Fruit fly (Drosophila melanogaster) whole organism, prepupa: ENCODE data around the gene CG6055.
A peak's percentile ranks its signal among the peaks of the same experiment; 100 is the strongest.

Source experiments
- Blimp-1 ChIP-seq: fragments of 200-800 bp; sonication (Bioruptor generic); optimal IDR thresholded peaks from 3 replicates; lab custom pipeline; 2017; ENCODE audit warnings: missing biosample characterization, missing genetic modification characterization, mild to moderate bottlenecking, moderate library complexity, missing genetic modification reagents
- CG10669 ChIP-seq: fragments of 200-800 bp; sonication (Bioruptor generic); optimal IDR thresholded peaks from 3 replicates; lab custom pipeline; 2018; ENCODE audit warnings: missing biosample characterization, mild to moderate bottlenecking, missing genetic modification characterization, moderate library complexity
- CG11294 ChIP-seq: fragments of 200-800 bp; sonication (Bioruptor generic); IDR thresholded peaks from 2 replicates; pipeline ENCODE4 v1.3.6; 2022; ENCODE audit warnings: missing biosample characterization, missing genetic modification characterization
- CG15336 ChIP-seq: fragments of 200-800 bp; sonication (Bioruptor generic); IDR thresholded peaks from 2 replicates; pipeline ENCODE4 v1.3.6; 2022; ENCODE audit warnings: missing biosample characterization, missing genetic modification characterization
- CG16779 ChIP-seq: fragments of 200-800 bp; sonication (Bioruptor generic); optimal IDR thresholded peaks from 3 replicates; lab custom pipeline; 2017; ENCODE audit warnings: missing biosample characterization, mild to moderate bottlenecking, missing genetic modification characterization
- CG31627 ChIP-seq: fragments of 200-800 bp; sonication (Bioruptor generic); optimal IDR thresholded peaks from 3 replicates; lab custom pipeline; 2016; ENCODE audit warnings: missing biosample characterization, missing genetic modification characterization
- CG32006 ChIP-seq: fragments of 200-800 bp; sonication (Bioruptor generic); optimal IDR thresholded peaks from 3 replicates; lab custom pipeline; 2017; ENCODE audit warnings: missing biosample characterization, mild to moderate bottlenecking, missing genetic modification characterization
- CG34406 ChIP-seq: fragments of 200-800 bp; sonication (Bioruptor generic); optimal IDR thresholded peaks from 3 replicates; lab custom pipeline; 2016; ENCODE audit warnings: missing biosample characterization, missing genetic modification characterization
- CG6163 ChIP-seq: fragments of 200-800 bp; sonication (Bioruptor generic); IDR thresholded peaks from 3 replicates; pipeline ENCODE4 v1.3.6; 2022; ENCODE audit warnings: missing biosample characterization, missing genetic modification characterization
- CG6276 ChIP-seq: fragments of 200-800 bp; sonication (Bioruptor generic); optimal IDR thresholded peaks from 2 replicates; lab custom pipeline; 2017; ENCODE audit warnings: missing biosample characterization, mild to moderate bottlenecking, missing genetic modification characterization
- CG6792 ChIP-seq: fragments of 200-800 bp; sonication (Bioruptor generic); optimal IDR thresholded peaks from 3 replicates; lab custom pipeline; 2016; ENCODE audit warnings: missing biosample characterization, missing genetic modification characterization
- CG6808 ChIP-seq: fragments of 200-800 bp; sonication (Bioruptor generic); optimal IDR thresholded peaks from 3 replicates; lab custom pipeline; 2017; ENCODE audit warnings: missing biosample characterization, missing genetic modification characterization, mild to moderate bottlenecking, moderate library complexity, missing genetic modification reagents
- CG7368 ChIP-seq: fragments of 200-800 bp; sonication (Bioruptor generic); optimal IDR thresholded peaks from 3 replicates; lab custom pipeline; 2016; ENCODE audit warnings: missing biosample characterization, missing genetic modification characterization
- CG8632 ChIP-seq: fragments of 200-800 bp; sonication (Bioruptor generic); optimal IDR thresholded peaks from 3 replicates; lab custom pipeline; 2016; ENCODE audit warnings: missing biosample characterization, missing genetic modification characterization
- CG9139 ChIP-seq: fragments of 200-800 bp; sonication (Bioruptor generic); optimal IDR thresholded peaks from 3 replicates; lab custom pipeline; 2017; ENCODE audit warnings: missing biosample characterization, mild to moderate bottlenecking, missing genetic modification characterization
- Eip75B ChIP-seq: fragments of 200-800 bp; sonication (Bioruptor generic); optimal IDR thresholded peaks from 3 replicates; lab custom pipeline; 2016; ENCODE audit warnings: missing biosample characterization, missing genetic modification characterization
- Eip78C ChIP-seq: fragments of 200-800 bp; sonication (Bioruptor generic); peaks from one replicate; lab custom pipeline; 2016; ENCODE audit warnings: missing biosample characterization, missing genetic modification characterization
- Ets96B ChIP-seq: fragments of 200-800 bp; optimal IDR thresholded peaks from 2 replicates; lab custom pipeline; 2019; ENCODE audit warnings: missing biosample characterization, mild to moderate bottlenecking, missing genetic modification characterization, moderate library complexity
- Gug ChIP-seq: fragments of 200-800 bp; sonication (Bioruptor generic); IDR thresholded peaks from 2 replicates; pipeline ENCODE4 v1.3.6; 2022; ENCODE audit warnings: missing biosample characterization, missing genetic modification characterization
- Hr4 ChIP-seq: fragments of 200-800 bp; sonication (Bioruptor generic); optimal IDR thresholded peaks from 3 replicates; lab custom pipeline; 2016; ENCODE audit warnings: missing biosample characterization, missing genetic modification characterization
- Lpt ChIP-seq: fragments of 200-800 bp; sonication (Bioruptor generic); optimal IDR thresholded peaks from 3 replicates; lab custom pipeline; 2016; ENCODE audit warnings: missing biosample characterization, missing genetic modification characterization
- Met ChIP-seq: fragments of 200-800 bp; sonication (Bioruptor generic); optimal IDR thresholded peaks from 3 replicates; lab custom pipeline; 2016; ENCODE audit warnings: missing biosample characterization, missing genetic modification characterization
- OdsH ChIP-seq: fragments of 200-800 bp; sonication (Bioruptor generic); optimal IDR thresholded peaks from 3 replicates; lab custom pipeline; 2016; ENCODE audit warnings: missing biosample characterization, missing genetic modification characterization
- Smox ChIP-seq: fragments of 200-800 bp; sonication (Bioruptor generic); optimal IDR thresholded peaks from 3 replicates; lab custom pipeline; 2016; ENCODE audit warnings: missing biosample characterization, missing genetic modification characterization
- Sox14 ChIP-seq: fragments of 200-800 bp; sonication (Bioruptor generic); optimal IDR thresholded peaks from 3 replicates; lab custom pipeline; 2016; ENCODE audit warnings: missing biosample characterization, missing genetic modification characterization
- achi ChIP-seq: fragments of 200-800 bp; sonication (Bioruptor generic); optimal IDR thresholded peaks from 3 replicates; lab custom pipeline; 2016; ENCODE audit warnings: missing biosample characterization, missing genetic modification characterization
- acj6 ChIP-seq: fragments of 200-800 bp; sonication (Bioruptor generic); optimal IDR thresholded peaks from 3 replicates; lab custom pipeline; 2016; ENCODE audit warnings: missing biosample characterization, missing genetic modification characterization
- dsx ChIP-seq: fragments of 200-800 bp; optimal IDR thresholded peaks from 3 replicates; lab custom pipeline; 2019; ENCODE audit warnings: missing biosample characterization, mild to moderate bottlenecking, missing genetic modification characterization, moderate library complexity; ENCODE audit not compliant: poor library complexity, severe bottlenecking
- eg ChIP-seq: fragments of 200-800 bp; sonication (Bioruptor generic); IDR thresholded peaks from 3 replicates; pipeline ENCODE4 v1.3.6; 2022; ENCODE audit warnings: missing biosample characterization, missing genetic modification characterization
- fd59A ChIP-seq: fragments of 200-800 bp; sonication (Bioruptor generic); optimal IDR thresholded peaks from 2 replicates; lab custom pipeline; 2017; ENCODE audit warnings: missing biosample characterization, mild to moderate bottlenecking, missing genetic modification characterization, missing genetic modification reagents
- fd85E ChIP-seq: fragments of 200-800 bp; sonication (Bioruptor generic); optimal IDR thresholded peaks from 3 replicates; lab custom pipeline; 2016; ENCODE audit warnings: missing biosample characterization, missing genetic modification characterization
- fkh ChIP-seq: fragments of 200-800 bp; sonication (Bioruptor generic); optimal IDR thresholded peaks from 3 replicates; lab custom pipeline; 2017; ENCODE audit warnings: missing biosample characterization, mild to moderate bottlenecking, missing genetic modification characterization, moderate library complexity
- pdm3 ChIP-seq: fragments of 200-800 bp; sonication (Bioruptor generic); optimal IDR thresholded peaks from 3 replicates; lab custom pipeline; 2016; ENCODE audit warnings: missing biosample characterization, missing genetic modification characterization
- svp ChIP-seq: fragments of 200-800 bp; sonication (Bioruptor generic); peaks from one replicate; lab custom pipeline; 2016; ENCODE audit warnings: missing biosample characterization, missing genetic modification characterization
- vri ChIP-seq: fragments of 200-800 bp; sonication (Bioruptor generic); optimal IDR thresholded peaks from 3 replicates; lab custom pipeline; 2016; ENCODE audit warnings: missing biosample characterization, mild to moderate bottlenecking, missing genetic modification characterization

CG6055 gene

DNA sequence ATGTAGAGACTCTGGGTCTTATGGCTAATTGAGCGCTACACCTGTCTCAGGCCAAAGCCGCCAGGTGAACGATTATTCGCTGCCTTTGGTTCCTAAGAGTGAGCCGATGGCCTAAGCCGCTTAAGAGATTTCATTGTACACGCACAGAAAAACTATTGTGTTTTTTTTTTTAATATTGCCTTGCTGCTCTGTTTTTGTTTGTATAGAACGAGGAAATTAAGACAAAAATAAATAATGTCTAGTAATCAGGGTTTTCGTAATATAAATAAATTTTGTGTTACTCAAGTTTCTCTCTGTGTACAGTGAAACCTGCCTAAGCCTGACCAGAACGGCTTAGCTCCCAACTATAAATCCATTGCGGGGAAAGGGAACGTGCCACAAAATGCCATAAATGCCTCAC is 49.1 kb downstream of the CG6055 start (continued):
- no peak for TF ChIP-seq Sox14
- no peak for TF ChIP-seq CG8632 (GFP tag; lab: Kevin White, UChicago)
- no peak for TF ChIP-seq Lpt (GFP tag; lab: Kevin White, UChicago)
- TF ChIP-seq dsx, result no peak
- TF ChIP-seq CG6792 (GFP tag; lab: Kevin White, UChicago), result no peak
- TF ChIP-seq CG31627, result no peak
- no peak for TF ChIP-seq CG9139
- no peak for TF ChIP-seq CG16779 (tag; lab: Kevin White, UChicago)
- no peak for TF ChIP-seq CG34406 (GFP tag; lab: Kevin White, UChicago)
- TF ChIP-seq OdsH, result no peak
- TF ChIP-seq fd85E (GFP tag; lab: Kevin White, UChicago), result no peak
- TF ChIP-seq Blimp-1 (GFP tag; lab: Kevin White, UChicago), result no peak
- peak; percentile 32 for TF ChIP-seq Hr4 (GFP tag; lab: Kevin White, UChicago)
- TF ChIP-seq Ets96B (tag; lab: Kevin White, UChicago), result no peak
- no peak for TF ChIP-seq CG7368
- no peak for TF ChIP-seq pdm3

DNA sequence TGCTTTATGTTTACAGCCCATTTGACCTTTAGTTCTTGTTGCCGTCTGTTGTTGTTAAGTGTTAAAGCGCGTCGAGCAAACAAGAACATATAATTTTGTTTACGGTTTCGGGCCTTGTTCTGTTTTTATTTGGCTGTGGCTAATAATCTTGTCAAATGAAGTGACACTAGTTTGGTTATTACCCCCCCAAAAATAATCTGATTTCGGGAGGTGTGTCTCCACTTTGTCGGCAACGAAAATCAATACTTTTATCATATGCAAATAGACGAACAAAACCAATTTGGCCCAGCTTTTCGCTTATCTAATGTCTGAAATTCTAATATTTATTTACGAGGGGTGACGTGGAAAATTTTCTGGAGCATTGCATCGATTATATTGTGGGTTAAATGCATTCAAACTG is 52.6 kb downstream of the CG6055 start:
- no peak for TF ChIP-seq CG16779 (tag; lab: Kevin White, UChicago)
- peak; percentile 91 for TF ChIP-seq fkh (GFP tag; lab: Kevin White, UChicago)

dm6 chr2L:7519580-7520174 is 53.3 kb downstream of the CG6055 start:
- TF ChIP-seq Ets96B (tag; lab: Kevin White, UChicago), result no peak
- TF ChIP-seq Eip78C (GFP tag; lab: Kevin White, UChicago), result peak; percentile 19
- no peak for TF ChIP-seq achi (GFP tag; lab: Kevin White, UChicago)

DNA sequence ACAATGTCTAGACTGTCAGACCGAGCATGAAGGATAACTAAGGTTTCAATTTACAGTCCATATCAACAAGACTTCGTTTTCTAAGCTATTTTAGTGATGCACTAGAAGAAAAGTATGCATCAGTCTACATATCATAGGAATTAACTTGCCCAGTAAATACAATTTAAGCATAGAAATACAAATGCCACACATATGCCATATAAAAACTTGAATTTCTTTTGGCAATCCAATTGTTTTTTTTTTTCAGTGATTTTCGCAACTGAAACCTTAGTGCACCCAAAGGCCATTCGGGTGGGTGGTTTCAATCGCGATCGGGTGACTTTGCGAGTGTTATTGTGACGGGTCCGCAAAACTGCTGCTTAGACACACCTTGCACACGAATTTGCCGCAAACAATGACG is 54.2 kb downstream of the CG6055 start:
- no peak for TF ChIP-seq svp
- peak; percentile 32; the same call in 1 of the 2 replicates for TF ChIP-seq CG11294 (GFP tag; lab: Robert Waterston, UW)
- TF ChIP-seq OdsH, result peak; percentile 20
- TF ChIP-seq Gug (GFP tag; lab: Robert Waterston, UW), result no peak
- TF ChIP-seq Smox (GFP tag; lab: Kevin White, UChicago), result no peak
- TF ChIP-seq CG6163, result peak; percentile 54; the same call in 1 of the 3 replicates
- TF ChIP-seq Met (GFP tag; lab: Kevin White, UChicago), result no peak
- no peak for TF ChIP-seq vri (GFP tag; lab: Kevin White, UChicago)
- TF ChIP-seq CG15336 (GFP tag; lab: Robert Waterston, UW), result 0 out of 2 replicates have a peak, but pooled peaks have one; percentile 50
- no peak for TF ChIP-seq dsx
- TF ChIP-seq Eip75B (GFP tag; lab: Kevin White, UChicago), result no peak
- no peak for TF ChIP-seq CG7368
- no peak for TF ChIP-seq CG10669 (GFP tag; lab: Kevin White, UChicago)
- no peak for TF ChIP-seq fd59A (GFP tag; lab: Kevin White, UChicago)
- peak; percentile 11 for TF ChIP-seq CG6276 (GFP tag; lab: Kevin White, UChicago)
- no peak for TF ChIP-seq Ets96B (tag; lab: Kevin White, UChicago)
- peak; percentile 68 for TF ChIP-seq eg (GFP tag; lab: Robert Waterston, UW)
- no peak for TF ChIP-seq Eip78C (GFP tag; lab: Kevin White, UChicago)
- no peak for TF ChIP-seq CG6808
- TF ChIP-seq CG32006, result peak; percentile 21
- no peak for TF ChIP-seq Hr4 (GFP tag; lab: Kevin White, UChicago)
- peak; percentile 15 for TF ChIP-seq Lpt (GFP tag; lab: Kevin White, UChicago)
- no peak for TF ChIP-seq achi (GFP tag; lab: Kevin White, UChicago)
- TF ChIP-seq acj6, result no peak
- TF ChIP-seq, all 60 proteins: peak for 8
